Fruit fly (Drosophila melanogaster): Measurements from ENCODE around the gene tbrd-1.

The tbrd-1 gene

dm6 chr3R:23884088-23884727 lies 9.2 kb downstream of the tbrd-1 start:
- no peak for TF ChIP-seq CG6792 (GFP tag; optimal IDR thresholded peaks at IDR 0.05)
- TF ChIP-seq CG15336 (GFP tag; IDR thresholded peaks at IDR 0.05): no peak
- no peak for TF ChIP-seq fkh (GFP tag; optimal IDR thresholded peaks at IDR 0.05)
- peak; percentile 74 for TF ChIP-seq Eip78C (GFP tag)
- no peak for TF ChIP-seq CG8119 (GFP tag; IDR thresholded peaks at IDR 0.05)
- no peak for TF ChIP-seq ss (GFP tag; optimal IDR thresholded peaks at IDR 0.05)
- TF ChIP-seq esn (GFP tag; optimal IDR thresholded peaks at IDR 0.05): peak; percentile 28
- peak; percentile 1 for TF ChIP-seq Eip75B (GFP tag; optimal IDR thresholded peaks at IDR 0.05)
- TF ChIP-seq Sox14 (GFP tag; optimal IDR thresholded peaks at IDR 0.05): peak; percentile 17
- peak; percentile 94 for TF ChIP-seq svp (GFP tag)
- TF ChIP-seq CG9139 (GFP tag; optimal IDR thresholded peaks at IDR 0.05): no peak

- TF ChIP-seq svp (GFP tag) (peak; percentile 91), Sox15 (GFP tag; optimal IDR thresholded peaks at IDR 0.05) (no peak), esn (GFP tag; optimal IDR thresholded peaks at IDR 0.05) (no peak), CG10631 (GFP tag; optimal IDR thresholded peaks at IDR 0.05) (no peak), CG16779 (tag; optimal IDR thresholded peaks at IDR 0.05) (no peak), CG31627 (GFP tag; optimal IDR thresholded peaks at IDR 0.05) (no peak), Eip78C (GFP tag) (peak; percentile 39)
These were observed 13.1 kb downstream of the tbrd-1 start for dm6 chr3R:23880280-23880679.

- TF ChIP-seq CG4318 (GFP tag; optimal IDR thresholded peaks at IDR 0.05) (peak; percentile 71), Eip78C (GFP tag) (peak; percentile 86), CG6792 (GFP tag; optimal IDR thresholded peaks at IDR 0.05) (peak; percentile 20), Hr4 (GFP tag; optimal IDR thresholded peaks at IDR 0.05) (peak; percentile 70), Eip75B (GFP tag; optimal IDR thresholded peaks at IDR 0.05) (peak; percentile 34), CG6276 (GFP tag; optimal IDR thresholded peaks at IDR 0.05) (peak; percentile 20), CG15336 (GFP tag; IDR thresholded peaks at IDR 0.05) (peak; percentile 44; the same call in 1 of the 2 replicates), salr (GFP tag; optimal IDR thresholded peaks at IDR 0.05) (peak; percentile 15 to 61), ss (GFP tag; optimal IDR thresholded peaks at IDR 0.05) (peak in 1 of 2 experiments; percentile 11), Hr39 (GFP tag; optimal IDR thresholded peaks at IDR 0.05) (no peak), Lpt (GFP tag; optimal IDR thresholded peaks at IDR 0.05) (peak; percentile 25), Eip93F (GFP tag; optimal IDR thresholded peaks at IDR 0.05) (no peak), CG10669 (GFP tag; optimal IDR thresholded peaks at IDR 0.05) (peak; percentile 52), CG9139 (GFP tag; optimal IDR thresholded peaks at IDR 0.05) (no peak), dac (GFP tag; optimal IDR thresholded peaks at IDR 0.05) (no peak), topi (GFP tag; optimal IDR thresholded peaks at IDR 0.05) (peak; percentile 24), fd59A (GFP tag; optimal IDR thresholded peaks at IDR 0.05) (peak; percentile 60), CG10631 (GFP tag; optimal IDR thresholded peaks at IDR 0.05) (peak; percentile 64), CG8119 (GFP tag; IDR thresholded peaks at IDR 0.05) (peak; percentile 70), Gug (GFP tag; IDR thresholded peaks at IDR 0.05) (no peak), CG11762 (GFP tag; optimal IDR thresholded peaks at IDR 0.05; ENCODE audit: insufficient read depth) (peak; percentile 39), Sox15 (GFP tag; optimal IDR thresholded peaks at IDR 0.05) (peak; percentile 22), Sox14 (GFP tag; optimal IDR thresholded peaks at IDR 0.05) (peak; percentile 51), CG31627 (GFP tag; optimal IDR thresholded peaks at IDR 0.05) (no peak), CG1621 (tag; optimal IDR thresholded peaks at IDR 0.05) (no peak), CG34406 (GFP tag; optimal IDR thresholded peaks at IDR 0.05) (no peak), CG6163 (GFP tag; IDR thresholded peaks at IDR 0.05) (no peak), Met (GFP tag; optimal IDR thresholded peaks at IDR 0.05) (no peak), spab (GFP tag; optimal IDR thresholded peaks at IDR 0.05) (peak; percentile 52), dsx (GFP tag; optimal IDR thresholded peaks at IDR 0.05; ENCODE audit: poor library complexity, severe bottlenecking) (no peak), CG8319 (GFP tag; optimal IDR thresholded peaks at IDR 0.05) (no peak), lz (GFP tag; optimal IDR thresholded peaks at IDR 0.05) (no peak), CG7368 (GFP tag; optimal IDR thresholded peaks at IDR 0.05) (peak; percentile 8), fkh (GFP tag; optimal IDR thresholded peaks at IDR 0.05) (no peak), svp (GFP tag) (no peak), cyc (GFP tag; optimal IDR thresholded peaks at IDR 0.05) (no peak), CG8632 (GFP tag; optimal IDR thresholded peaks at IDR 0.05) (peak; percentile 43), net (GFP tag; optimal IDR thresholded peaks at IDR 0.05) (peak; percentile 10), CG6854 (GFP tag; optimal IDR thresholded peaks at IDR 0.05) (no peak), OdsH (GFP tag; optimal IDR thresholded peaks at IDR 0.05) (peak; percentile 65), Sox102F (GFP tag; optimal IDR thresholded peaks at IDR 0.05) (no peak), Ets21C (GFP tag; optimal IDR thresholded peaks at IDR 0.05) (no peak)
These were observed 15.0 kb downstream of the tbrd-1 start for dm6 chr3R:23878318-23878799.

All from whole organism, prepupa.